Fruit fly (Drosophila melanogaster) whole organism, embryonic: ENCODE results near the gene CG42798.
A peak's percentile ranks its signal among the peaks of the same experiment; 100 is the strongest.

Source experiments
- Antp ChIP-seq: fragments of 200-800 bp; sonication (Bioruptor generic); optimal IDR thresholded peaks from 3 replicates; lab custom pipeline; 2016; ENCODE audit warnings: missing biosample characterization, missing genetic modification characterization
- Atf-2 ChIP-seq: fragments of 200-800 bp; sonication (Bioruptor generic); optimal IDR thresholded peaks from 2 replicates; lab custom pipeline; 2016; ENCODE audit warnings: missing biosample characterization, missing genetic modification characterization
- CG10543 ChIP-seq: fragments of 200-800 bp; sonication (Bioruptor generic); optimal IDR thresholded peaks from 3 replicates; lab custom pipeline; 2017; ENCODE audit warnings: missing biosample characterization, mild to moderate bottlenecking, missing genetic modification characterization, moderate library complexity
- CG14710 ChIP-seq: fragments of 200-800 bp; sonication (Bioruptor generic); optimal IDR thresholded peaks from 3 replicates; lab custom pipeline; 2019; ENCODE audit warnings: missing biosample characterization, mild to moderate bottlenecking, missing genetic modification characterization, moderate library complexity
- CG15011 ChIP-seq: fragments of 200-800 bp; sonication (Bioruptor generic); optimal IDR thresholded peaks from 3 replicates; lab custom pipeline; 2018; ENCODE audit warnings: missing biosample characterization, mild to moderate bottlenecking, missing genetic modification characterization
- CG1529 ChIP-seq: fragments of 200-800 bp; sonication (Bioruptor generic); optimal IDR thresholded peaks from 3 replicates; lab custom pipeline; 2018; ENCODE audit warnings: missing biosample characterization, missing genetic modification characterization
- CG15514 ChIP-seq: fragments of 200-800 bp; sonication (Bioruptor generic); optimal IDR thresholded peaks from 3 replicates; lab custom pipeline; 2017; ENCODE audit warnings: missing biosample characterization, missing genetic modification characterization, mild to moderate bottlenecking, moderate library complexity, missing genetic modification reagents
- CG16813 ChIP-seq: fragments of 200-800 bp; sonication (Bioruptor generic); IDR thresholded peaks from 3 replicates; pipeline ENCODE4 v1.3.6; 2022; ENCODE audit warnings: missing biosample characterization, missing genetic modification characterization; ENCODE audit not compliant: partially characterized antibody
- CG16815 ChIP-seq: fragments of 200-800 bp; sonication (Bioruptor generic); optimal IDR thresholded peaks from 3 replicates; lab custom pipeline; 2017; ENCODE audit warnings: missing biosample characterization, mild to moderate bottlenecking, missing genetic modification characterization
- CG17359 ChIP-seq: fragments of 200-800 bp; sonication (Bioruptor generic); optimal IDR thresholded peaks from 3 replicates; lab custom pipeline; 2018; ENCODE audit warnings: missing biosample characterization, mild to moderate bottlenecking, missing genetic modification characterization, moderate library complexity
- CG17912 ChIP-seq: fragments of 200-800 bp; sonication (Bioruptor generic); optimal IDR thresholded peaks from 2 replicates; lab custom pipeline; 2018; ENCODE audit warnings: missing biosample characterization, mild to moderate bottlenecking, missing genetic modification characterization
- CG2120 ChIP-seq: fragments of 200-800 bp; sonication (Bioruptor generic); optimal IDR thresholded peaks from 3 replicates; lab custom pipeline; 2016; ENCODE audit warnings: missing biosample characterization, missing genetic modification characterization
- CG2202 ChIP-seq: fragments of 200-800 bp; sonication (Bioruptor generic); optimal IDR thresholded peaks from 2 replicates; lab custom pipeline; 2018; ENCODE audit warnings: missing biosample characterization, mild to moderate bottlenecking, missing genetic modification characterization
- CG30403 ChIP-seq: fragments of 200-800 bp; sonication (Bioruptor generic); optimal IDR thresholded peaks from 3 replicates; lab custom pipeline; 2016; ENCODE audit warnings: missing biosample characterization, missing genetic modification characterization
- CG31388 ChIP-seq: fragments of 200-800 bp; sonication (Bioruptor generic); optimal IDR thresholded peaks from 2 replicates; lab custom pipeline; 2016; ENCODE audit warnings: missing biosample characterization, missing genetic modification characterization
- CG3163 ChIP-seq: fragments of 200-800 bp; sonication (Bioruptor generic); optimal IDR thresholded peaks from 3 replicates; lab custom pipeline; 2016; ENCODE audit warnings: missing biosample characterization, missing genetic modification characterization
- CG33557 ChIP-seq: fragments of 200-800 bp; sonication (Bioruptor generic); optimal IDR thresholded peaks from 2 replicates; lab custom pipeline; 2019; ENCODE audit warnings: missing biosample characterization, mild to moderate bottlenecking, missing genetic modification characterization, moderate library complexity
- CG3838 ChIP-seq: fragments of 200-800 bp; sonication (Bioruptor generic); optimal IDR thresholded peaks from 3 replicates; lab custom pipeline; 2016; ENCODE audit warnings: missing biosample characterization, missing genetic modification characterization
- CG5245 ChIP-seq: fragments of 200-800 bp; sonication (Bioruptor generic); optimal IDR thresholded peaks from 3 replicates; lab custom pipeline; 2016; ENCODE audit warnings: missing biosample characterization, missing genetic modification characterization
- CG6272 ChIP-seq: fragments of 200-800 bp; sonication (Bioruptor generic); IDR thresholded peaks from 2 replicates; pipeline ENCODE4 v1.3.6; 2022; ENCODE audit warnings: missing biosample characterization, missing genetic modification characterization
- CG6813 ChIP-seq: fragments of 200-800 bp; sonication (Bioruptor generic); optimal IDR thresholded peaks from 2 replicates; lab custom pipeline; 2017; ENCODE audit warnings: missing biosample characterization, missing genetic modification characterization, mild to moderate bottlenecking, moderate library complexity, missing genetic modification reagents
- CG9215 ChIP-seq: fragments of 200-800 bp; sonication (Bioruptor generic); IDR thresholded peaks from 2 replicates; pipeline ENCODE4 v1.3.6; 2022; ENCODE audit warnings: missing biosample characterization, missing genetic modification characterization
- CG9797 ChIP-seq: fragments of 200-800 bp; sonication (Bioruptor generic); optimal IDR thresholded peaks from 3 replicates; lab custom pipeline; 2018; ENCODE audit warnings: missing biosample characterization, mild to moderate bottlenecking, missing genetic modification characterization
- D19A ChIP-seq: fragments of 200-800 bp; optimal IDR thresholded peaks from 3 replicates; lab custom pipeline; 2019; ENCODE audit warnings: missing biosample characterization, mild to moderate bottlenecking, missing genetic modification characterization, moderate library complexity
- D19B ChIP-seq: fragments of 200-800 bp; sonication (Bioruptor generic); optimal IDR thresholded peaks from 2 replicates; lab custom pipeline; 2017; ENCODE audit warnings: missing biosample characterization, mild to moderate bottlenecking, missing genetic modification characterization
- ERR ChIP-seq: fragments of 200-800 bp; sonication (Bioruptor generic); optimal IDR thresholded peaks from 2 replicates; lab custom pipeline; 2016; ENCODE audit warnings: missing biosample characterization, missing genetic modification characterization
- Ets97D ChIP-seq: fragments of 200-800 bp; sonication (Bioruptor generic); optimal IDR thresholded peaks from 3 replicates; lab custom pipeline; 2016; ENCODE audit warnings: missing biosample characterization, missing genetic modification characterization
- H15 ChIP-seq: fragments of 200-800 bp; sonication (Bioruptor generic); IDR thresholded peaks from 3 replicates; pipeline ENCODE4 v1.3.6; 2022; ENCODE audit warnings: missing biosample characterization, missing genetic modification characterization
- HLHmδ ChIP-seq: fragments of 200-800 bp; sonication (Bioruptor generic); optimal IDR thresholded peaks from 2 replicates; lab custom pipeline; 2018; ENCODE audit warnings: missing biosample characterization, mild to moderate bottlenecking, missing genetic modification characterization, moderate library complexity
- Hr39 ChIP-seq: fragments of >200 bp; optimal IDR thresholded peaks from 2 replicates; lab custom pipeline; 2017
- MESR4 ChIP-seq: fragments of 200-800 bp; sonication (Bioruptor generic); optimal IDR thresholded peaks from 2 replicates; lab custom pipeline; 2018; ENCODE audit warnings: missing biosample characterization, mild to moderate bottlenecking, missing genetic modification characterization, moderate library complexity
- Mad ChIP-seq: fragments of 200-800 bp; sonication (Bioruptor generic); optimal IDR thresholded peaks from 2 replicates; lab custom pipeline; 2016; ENCODE audit warnings: missing biosample characterization, missing genetic modification characterization
- Meics ChIP-seq: fragments of 200-800 bp; sonication (Bioruptor generic); optimal IDR thresholded peaks from 2 replicates; lab custom pipeline; 2017; ENCODE audit warnings: missing biosample characterization, mild to moderate bottlenecking, missing genetic modification characterization
- Ptx1 ChIP-seq: fragments of 200-800 bp; sonication (Bioruptor generic); IDR thresholded peaks from 2 replicates; pipeline ENCODE4 v1.3.6; 2022; ENCODE audit warnings: missing biosample characterization, missing genetic modification characterization
- Sin3A ChIP-seq: fragments of >200 bp; optimal IDR thresholded peaks from 2 replicates; lab custom pipeline; 2018
- amos ChIP-seq: fragments of 200-800 bp; sonication (Bioruptor generic); IDR thresholded peaks from 2 replicates; pipeline ENCODE4 v1.3.6; 2022; ENCODE audit warnings: missing biosample characterization, missing genetic modification characterization; ENCODE audit not compliant: partially characterized antibody
- aop ChIP-seq: fragments of 200-800 bp; sonication (Bioruptor generic); IDR thresholded peaks from 2 replicates; pipeline ENCODE4 v1.3.6; 2022; ENCODE audit warnings: missing biosample characterization, missing genetic modification characterization
- croc ChIP-seq: fragments of 200-800 bp; sonication (Bioruptor generic); conservative IDR thresholded peaks from 3 replicates; pipeline ENCODE4 v1.3.6; 2022; ENCODE audit warnings: missing biosample characterization, missing genetic modification characterization
- kah ChIP-seq: fragments of 200-800 bp; sonication (Bioruptor generic); optimal IDR thresholded peaks from 2 replicates; lab custom pipeline; 2018; ENCODE audit warnings: missing biosample characterization, mild to moderate bottlenecking, missing genetic modification characterization
- maf-S ChIP-seq: fragments of 200-800 bp; sonication (Bioruptor generic); optimal IDR thresholded peaks from 2 replicates; lab custom pipeline; 2016; ENCODE audit warnings: missing biosample characterization, missing genetic modification characterization
- nau ChIP-seq: fragments of 200-800 bp; sonication (Bioruptor generic); optimal IDR thresholded peaks from 3 replicates; lab custom pipeline; 2017; ENCODE audit warnings: missing biosample characterization, mild to moderate bottlenecking, missing genetic modification characterization, missing genetic modification reagents
- nom ChIP-seq: fragments of 200-800 bp; sonication (Bioruptor generic); optimal IDR thresholded peaks from 2 replicates; lab custom pipeline; 2017; ENCODE audit warnings: missing biosample characterization, missing genetic modification characterization, mild to moderate bottlenecking, moderate library complexity, missing genetic modification reagents
- pan ChIP-seq, 4 experiments: fragments of >200 bp in 3 of 4; fragments of 200-800 bp in 1 of 4; sonication (Bioruptor generic) in 1 of 4; optimal IDR thresholded peaks in 3 of 4; IDR thresholded peaks in 1 of 4; 2 replicates each; pipeline versions ENCODE4 v1.3.6 to Lab custom; 2017 to 2022; ENCODE audit warnings: missing biosample characterization in 2 of 4, missing genetic modification characterization in 2 of 4, mixed read lengths in 1 of 4
- slou ChIP-seq: fragments of 200-800 bp; sonication (Bioruptor generic); optimal IDR thresholded peaks from 3 replicates; lab custom pipeline; 2016; ENCODE audit warnings: missing biosample characterization, missing genetic modification characterization
- sug ChIP-seq: fragments of 200-800 bp; optimal IDR thresholded peaks from 2 replicates; lab custom pipeline; 2019; ENCODE audit warnings: missing biosample characterization, mild to moderate bottlenecking, missing genetic modification characterization, moderate library complexity
- tap ChIP-seq: fragments of 200-800 bp; optimal IDR thresholded peaks from 3 replicates; lab custom pipeline; 2019; ENCODE audit warnings: missing biosample characterization, mild to moderate bottlenecking, missing genetic modification characterization, moderate library complexity
- unpg ChIP-seq: fragments of 200-800 bp; sonication (Bioruptor generic); optimal IDR thresholded peaks from 3 replicates; lab custom pipeline; 2018; ENCODE audit warnings: missing biosample characterization, mild to moderate bottlenecking, missing genetic modification characterization, moderate library complexity
- vfl ChIP-seq: fragments of 200-800 bp; sonication (Bioruptor generic); optimal IDR thresholded peaks from 2 replicates; lab custom pipeline; 2016; ENCODE audit warnings: missing biosample characterization, missing genetic modification characterization
- wdn ChIP-seq: fragments of 200-800 bp; sonication (Bioruptor generic); IDR thresholded peaks from 2 replicates; pipeline ENCODE4 v1.3.6; 2022; ENCODE audit warnings: missing biosample characterization, missing genetic modification characterization

Gene CG42798

DNA sequence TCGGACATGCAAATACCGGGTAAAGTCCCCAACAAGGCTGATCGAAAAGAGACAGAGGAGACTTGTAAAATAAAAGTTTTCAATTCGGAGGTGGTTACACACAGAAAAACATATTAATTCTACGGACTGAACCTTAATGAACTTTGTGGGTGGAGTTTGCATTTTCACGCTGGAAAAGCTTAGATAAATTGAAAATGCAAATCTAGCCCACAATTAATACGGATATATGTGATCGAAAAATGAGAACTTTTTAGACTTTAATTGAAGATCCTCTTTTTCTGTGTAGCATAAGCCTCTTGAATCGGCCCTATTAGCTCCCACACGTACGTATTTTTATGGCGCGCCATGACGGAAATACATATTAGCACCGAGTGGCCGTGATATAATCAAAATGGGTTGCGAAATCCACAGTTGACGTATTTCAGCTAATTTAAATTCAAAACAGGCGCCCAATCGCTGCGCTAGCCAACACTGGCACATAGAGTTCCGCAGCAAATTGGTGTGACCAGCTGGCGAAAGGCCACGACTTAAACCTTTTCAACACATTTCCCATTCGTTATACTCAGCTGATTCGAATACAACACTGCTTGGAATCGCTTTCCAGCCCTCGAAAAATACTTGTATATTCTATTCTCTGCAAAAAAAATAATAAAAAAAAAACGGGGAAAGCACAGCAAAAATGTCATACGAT lies 21.0 kb upstream of the CG42798 start (continued):
- no peak for TF ChIP-seq tap (tag; lab: Kevin White, UChicago)
- no peak for TF ChIP-seq CG31388
- TF ChIP-seq CG10543: peak; percentile 44
- peak; percentile 17 for TF ChIP-seq nau
- peak; percentile 3 for TF ChIP-seq CG2202 (tag; lab: Kevin White, UChicago)
- TF ChIP-seq Mad (GFP tag; lab: Kevin White, UChicago): peak; percentile 55
- TF ChIP-seq Ets97D (GFP tag; lab: Kevin White, UChicago): peak; percentile 94
- peak; percentile 58; the same call in 1 of the 2 replicates for TF ChIP-seq Ptx1 (GFP tag; lab: Robert Waterston, UW)
- TF ChIP-seq sug (tag; lab: Kevin White, UChicago): peak; percentile 62
- peak; percentile 91 for TF ChIP-seq CG15514 (GFP tag; lab: Kevin White, UChicago)
- no peak for TF ChIP-seq CG1529 (GFP tag; lab: Kevin White, UChicago)
- TF ChIP-seq wdn (GFP tag; lab: Robert Waterston, UW): no peak
- TF ChIP-seq CG6272 (GFP tag; lab: Robert Waterston, UW): no peak
- TF ChIP-seq vfl (GFP tag; lab: Kevin White, UChicago): peak; percentile 57
- TF ChIP-seq aop: 0 out of 2 replicates have a peak, but pooled peaks have one; percentile 45
- TF ChIP-seq CG5245: peak; percentile 35
- peak; percentile 58 for TF ChIP-seq CG3163 (GFP tag; lab: Kevin White, UChicago)
- 0 out of 2 replicates have a peak, but pooled peaks have one; percentile 30 for TF ChIP-seq CG9215 (GFP tag; lab: Robert Waterston, UW)
- peak; percentile 31 for TF ChIP-seq HLHmδ (GFP tag; lab: Kevin White, UChicago)
- TF ChIP-seq kah: no peak
- TF ChIP-seq pan (optimal IDR thresholded peaks at IDR 0.05; lab: Kevin White, UChicago): no peak
- peak in 1 of 2 experiments; percentile 44 for TF ChIP-seq pan (GFP tag; optimal IDR thresholded peaks at IDR 0.05 in 1 of 2, IDR thresholded peaks at IDR 0.05 in 1 of 2)
- peak; percentile 58 for TF ChIP-seq ERR (GFP tag; lab: Kevin White, UChicago)
- no peak for TF ChIP-seq Hr39
- TF ChIP-seq CG2120 (GFP tag; lab: Kevin White, UChicago): peak; percentile 83
- peak; percentile 71 for TF ChIP-seq MESR4
- peak; percentile 43; the same call in 1 of the 3 replicates for TF ChIP-seq H15 (GFP tag; lab: Robert Waterston, UW)
- TF ChIP-seq amos: peak; percentile 56
- peak; percentile 38 for TF ChIP-seq maf-S (GFP tag; lab: Kevin White, UChicago)
- TF ChIP-seq CG15011 (GFP tag; lab: Kevin White, UChicago): peak; percentile 52
- TF ChIP-seq Sin3A: peak; percentile 63
- no peak for TF ChIP-seq D19B (GFP tag; lab: Kevin White, UChicago)
- TF ChIP-seq CG3838 (GFP tag; lab: Kevin White, UChicago): no peak
- peak; percentile 47 for TF ChIP-seq nom (GFP tag; lab: Kevin White, UChicago)
- peak; percentile 8 for TF ChIP-seq CG33557 (GFP tag; lab: Kevin White, UChicago)
- peak; percentile 68 for TF ChIP-seq Meics (GFP tag; lab: Kevin White, UChicago)
- peak; percentile 93 for TF ChIP-seq CG9797 (GFP tag; lab: Kevin White, UChicago)
- TF ChIP-seq Antp: peak; percentile 85
- peak; percentile 12 for TF ChIP-seq D19A
- no peak for TF ChIP-seq slou (GFP tag; lab: Kevin White, UChicago)
- peak; percentile 7 for TF ChIP-seq unpg (GFP tag; lab: Kevin White, UChicago)
- TF ChIP-seq croc: no peak
- TF ChIP-seq CG6813 (GFP tag; lab: Kevin White, UChicago): peak; percentile 17
- TF ChIP-seq CG17912 (GFP tag; lab: Kevin White, UChicago): peak; percentile 57
- peak; percentile 34 for TF ChIP-seq Atf-2
- TF ChIP-seq CG16815: no peak
- peak; percentile 53 for TF ChIP-seq CG17359 (tag; lab: Kevin White, UChicago)
- peak; percentile 64 for TF ChIP-seq CG14710 (tag; lab: Kevin White, UChicago)
- peak; percentile 61 for TF ChIP-seq CG30403 (GFP tag; lab: Kevin White, UChicago)
- TF ChIP-seq CG16813 (GFP tag; lab: Robert Waterston, UW): peak; percentile 8; the same call in 1 of the 3 replicates
